Fruit fly (Drosophila melanogaster): Measurements from ENCODE around the gene fd3F.

fd3F gene

dm6 chrX:3772811-3773740 lies 29.0 kb upstream of the fd3F start (continued):
- TF ChIP-seq Lpt (GFP tag; optimal IDR thresholded peaks at IDR 0.05) (peak; percentile 47), net (GFP tag; optimal IDR thresholded peaks at IDR 0.05) (no peak), CG6163 (GFP tag; IDR thresholded peaks at IDR 0.05) (peak; percentile 85), Eip78C (GFP tag) (peak; percentile 70), eg (GFP tag; IDR thresholded peaks at IDR 0.05) (peak; percentile 79), CG32006 (GFP tag; optimal IDR thresholded peaks at IDR 0.05) (peak; percentile 63), CG9139 (GFP tag; optimal IDR thresholded peaks at IDR 0.05) (no peak), Blimp-1 (GFP tag; optimal IDR thresholded peaks at IDR 0.05) (no peak), vri (GFP tag; optimal IDR thresholded peaks at IDR 0.05) (no peak), CG34406 (GFP tag; optimal IDR thresholded peaks at IDR 0.05) (no peak), Hr38 (GFP tag; optimal IDR thresholded peaks at IDR 0.05) (no peak), CG6854 (GFP tag; optimal IDR thresholded peaks at IDR 0.05) (peak; percentile 30), fd59A (GFP tag; optimal IDR thresholded peaks at IDR 0.05) (no peak), topi (GFP tag; optimal IDR thresholded peaks at IDR 0.05) (peak; percentile 6), cyc (GFP tag; optimal IDR thresholded peaks at IDR 0.05) (no peak), dac (GFP tag; optimal IDR thresholded peaks at IDR 0.05) (peak; percentile 4), CG16779 (tag; optimal IDR thresholded peaks at IDR 0.05) (no peak), Gug (GFP tag; IDR thresholded peaks at IDR 0.05) (peak; percentile 64), Smox (GFP tag; optimal IDR thresholded peaks at IDR 0.05) (no peak), achi (GFP tag; optimal IDR thresholded peaks at IDR 0.05) (peak; percentile 32), Sox14 (GFP tag; optimal IDR thresholded peaks at IDR 0.05) (no peak), Sox15 (GFP tag; optimal IDR thresholded peaks at IDR 0.05) (no peak), CG8119 (GFP tag; IDR thresholded peaks at IDR 0.05) (peak; percentile 71), Hr39 (GFP tag; optimal IDR thresholded peaks at IDR 0.05) (no peak), CG4318 (GFP tag; optimal IDR thresholded peaks at IDR 0.05) (peak; percentile 33)

dm6 chrX:3774277-3774676 lies 27.8 kb upstream of the fd3F start:
- peak; percentile 62 for TF ChIP-seq CG7368 (GFP tag; optimal IDR thresholded peaks at IDR 0.05)
- peak; percentile 85 for TF ChIP-seq CG32006 (GFP tag; optimal IDR thresholded peaks at IDR 0.05)
- TF ChIP-seq esn (GFP tag; optimal IDR thresholded peaks at IDR 0.05): peak; percentile 85
- TF ChIP-seq Smox (GFP tag; optimal IDR thresholded peaks at IDR 0.05): peak; percentile 76
- peak; percentile 80 for TF ChIP-seq cyc (GFP tag; optimal IDR thresholded peaks at IDR 0.05)
- no peak for TF ChIP-seq Hr38 (GFP tag; optimal IDR thresholded peaks at IDR 0.05)
- TF ChIP-seq Sox14 (GFP tag; optimal IDR thresholded peaks at IDR 0.05): peak; percentile 78
- TF ChIP-seq Hr4 (GFP tag; optimal IDR thresholded peaks at IDR 0.05): peak; percentile 94
- peak; percentile 69 for TF ChIP-seq Eip75B (GFP tag; optimal IDR thresholded peaks at IDR 0.05)
- TF ChIP-seq CG4318 (GFP tag; optimal IDR thresholded peaks at IDR 0.05): peak; percentile 75
- peak; percentile 45 for TF ChIP-seq Eip93F (GFP tag; optimal IDR thresholded peaks at IDR 0.05)
- peak; percentile 42 for TF ChIP-seq CG6808 (GFP tag; optimal IDR thresholded peaks at IDR 0.05)
- peak; percentile 76 for TF ChIP-seq CG3919 (GFP tag; optimal IDR thresholded peaks at IDR 0.05)
- TF ChIP-seq lz (GFP tag; optimal IDR thresholded peaks at IDR 0.05): peak; percentile 83
- TF ChIP-seq Met (GFP tag; optimal IDR thresholded peaks at IDR 0.05): peak; percentile 84
- peak; percentile 66 for TF ChIP-seq CG3032 (tag; optimal IDR thresholded peaks at IDR 0.05)
- TF ChIP-seq Lpt (GFP tag; optimal IDR thresholded peaks at IDR 0.05): peak; percentile 79
- peak; percentile 85 for TF ChIP-seq CG6276 (GFP tag; optimal IDR thresholded peaks at IDR 0.05)
- TF ChIP-seq fkh (GFP tag; optimal IDR thresholded peaks at IDR 0.05): peak; percentile 53
- TF ChIP-seq CG6163 (GFP tag; IDR thresholded peaks at IDR 0.05): peak; percentile 94
- peak; percentile 55 for TF ChIP-seq CG16779 (tag; optimal IDR thresholded peaks at IDR 0.05)
- TF ChIP-seq Sox102F (GFP tag; optimal IDR thresholded peaks at IDR 0.05): peak; percentile 71
- TF ChIP-seq fd85E (GFP tag; optimal IDR thresholded peaks at IDR 0.05): no peak
- TF ChIP-seq fd59A (GFP tag; optimal IDR thresholded peaks at IDR 0.05): peak; percentile 39
- TF ChIP-seq CG8319 (GFP tag; optimal IDR thresholded peaks at IDR 0.05): peak; percentile 63
- peak; percentile 47 for TF ChIP-seq dsx (GFP tag; optimal IDR thresholded peaks at IDR 0.05; ENCODE audit: poor library complexity, severe bottlenecking)
- peak; percentile 79 for TF ChIP-seq acj6 (GFP tag; optimal IDR thresholded peaks at IDR 0.05)
- peak; percentile 95 for TF ChIP-seq CG15336 (GFP tag; IDR thresholded peaks at IDR 0.05)
- TF ChIP-seq CG10669 (GFP tag; optimal IDR thresholded peaks at IDR 0.05): peak; percentile 65
- peak; percentile 46 for TF ChIP-seq CG1621 (tag; optimal IDR thresholded peaks at IDR 0.05)
- peak; percentile 83 for TF ChIP-seq topi (GFP tag; optimal IDR thresholded peaks at IDR 0.05)
- TF ChIP-seq CG8119 (GFP tag; IDR thresholded peaks at IDR 0.05): peak; percentile 92
- peak; percentile 64 for TF ChIP-seq Sox15 (GFP tag; optimal IDR thresholded peaks at IDR 0.05)
- peak; percentile 88 for TF ChIP-seq Eip78C (GFP tag)
- peak; percentile 77 for TF ChIP-seq CG10631 (GFP tag; optimal IDR thresholded peaks at IDR 0.05)
- TF ChIP-seq CG11902 (GFP tag; optimal IDR thresholded peaks at IDR 0.05): peak; percentile 52

All from whole organism, prepupa.